Worm (Caenorhabditis elegans): ENCODE data around the gene F13D12.5.

DNA sequence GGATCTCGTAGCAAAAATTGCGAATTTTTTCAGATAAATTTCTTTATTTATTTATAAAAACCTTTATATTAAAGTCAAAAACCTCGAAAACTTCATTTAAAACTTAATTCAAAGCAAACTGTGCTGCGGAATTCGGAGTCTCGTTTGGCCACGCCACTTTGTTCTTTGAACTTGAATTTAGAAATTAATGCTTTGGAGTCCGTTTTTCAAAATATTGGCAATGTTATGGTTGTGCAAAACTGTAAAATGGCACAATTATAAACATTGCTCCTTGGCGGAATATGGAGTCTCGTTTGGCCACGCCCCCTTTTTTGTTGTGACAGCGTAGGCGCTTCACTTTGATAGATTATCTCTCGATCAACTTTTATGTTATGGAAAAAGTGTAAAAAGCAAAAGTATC is 7.1 kb upstream of the F13D12.5 start:
- TF ChIP-seq unc-62 (GFP tag; optimal IDR thresholded peaks at IDR 0.05), result no peak
- no peak for TF ChIP-seq snpc-4 (tag; optimal IDR thresholded peaks at IDR 0.05)
- no peak for TF ChIP-seq lin-15B (tag; optimal IDR thresholded peaks at IDR 0.05)
- no peak for TF ChIP-seq skn-1 (tag; optimal IDR thresholded peaks at IDR 0.05)
- no peak for TF ChIP-seq nhr-76 (tag; optimal IDR thresholded peaks at IDR 0.05)
